Fruit fly (Drosophila melanogaster): Measurements from ENCODE around the gene CG7094.

The CG7094 gene

DNA sequence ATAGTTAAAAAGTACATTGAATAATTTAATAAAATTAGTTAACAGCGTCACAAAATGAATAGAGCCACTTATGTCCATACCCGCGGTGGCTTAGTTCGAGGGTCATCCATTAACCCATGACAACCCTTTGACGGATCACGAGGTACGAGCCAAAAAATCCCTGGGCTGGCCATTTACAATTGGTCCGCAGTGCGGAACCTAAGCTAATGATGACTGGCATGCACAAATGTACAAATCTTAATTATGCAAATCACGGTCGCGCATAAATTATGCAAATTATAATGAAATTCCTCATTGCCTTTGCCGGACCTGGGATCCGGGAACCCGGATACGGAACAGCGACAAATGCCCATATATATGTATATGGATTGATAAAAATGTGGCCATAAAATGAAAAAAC, 31.2 kb upstream of the CG7094 start:
- TF ChIP-seq CG15710 (tag; optimal IDR thresholded peaks at IDR 0.05) (no peak), Pif1B (GFP tag; optimal IDR thresholded peaks at IDR 0.05) (no peak), CG8301 (tag; optimal IDR thresholded peaks at IDR 0.05) (no peak), CG14655 (GFP tag; optimal IDR thresholded peaks at IDR 0.05) (no peak)

dm6 chr2L:17585000-17585399, 29.4 kb upstream of the CG7094 start:
- TF ChIP-seq CG17806 (tag; optimal IDR thresholded peaks at IDR 0.05): no peak
- no peak for TF ChIP-seq CG9948 (tag; optimal IDR thresholded peaks at IDR 0.05)
- TF ChIP-seq Ets98B (GFP tag; IDR thresholded peaks at IDR 0.05): no peak
- TF ChIP-seq D1 (tag; optimal IDR thresholded peaks at IDR 0.05): no peak

DNA sequence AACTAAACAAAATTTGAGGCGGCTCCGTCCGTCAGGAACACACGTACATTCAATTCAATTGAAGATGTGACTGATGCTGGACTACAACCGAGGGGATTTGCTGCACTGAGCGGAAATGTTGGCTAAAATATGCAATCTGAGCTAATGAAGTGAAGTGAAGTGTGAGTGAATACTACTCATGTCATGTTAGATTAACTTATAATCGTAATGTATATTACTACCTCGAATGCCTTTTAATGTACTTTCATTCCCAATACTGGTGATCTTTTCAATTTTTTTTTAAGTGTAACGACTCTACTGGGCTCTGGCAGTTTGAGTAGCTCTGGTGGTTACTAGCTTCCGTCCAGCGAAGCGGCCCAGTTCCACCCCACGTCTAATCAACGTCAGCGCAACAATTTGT, 27.4 kb upstream of the CG7094 start:
- TF ChIP-seq Snoo (tag; optimal IDR thresholded peaks at IDR 0.05): no peak
- TF ChIP-seq D1 (tag; optimal IDR thresholded peaks at IDR 0.05): no peak
- TF ChIP-seq CG34367 (tag; optimal IDR thresholded peaks at IDR 0.05): no peak
- TF ChIP-seq CG4496 (GFP tag; IDR thresholded peaks at IDR 0.05): no peak
- no peak for TF ChIP-seq EcR (GFP tag; optimal IDR thresholded peaks at IDR 0.05)
- no peak for TF ChIP-seq gl (tag; optimal IDR thresholded peaks at IDR 0.05)
- no peak for TF ChIP-seq CG8301 (tag; optimal IDR thresholded peaks at IDR 0.05)
- TF ChIP-seq Pif1A (GFP tag; optimal IDR thresholded peaks at IDR 0.05): no peak
- TF ChIP-seq CG15710 (tag; optimal IDR thresholded peaks at IDR 0.05): no peak
- TF ChIP-seq Pif1B (GFP tag; optimal IDR thresholded peaks at IDR 0.05): no peak
- TF ChIP-seq CG17806 (tag; optimal IDR thresholded peaks at IDR 0.05): no peak

DNA sequence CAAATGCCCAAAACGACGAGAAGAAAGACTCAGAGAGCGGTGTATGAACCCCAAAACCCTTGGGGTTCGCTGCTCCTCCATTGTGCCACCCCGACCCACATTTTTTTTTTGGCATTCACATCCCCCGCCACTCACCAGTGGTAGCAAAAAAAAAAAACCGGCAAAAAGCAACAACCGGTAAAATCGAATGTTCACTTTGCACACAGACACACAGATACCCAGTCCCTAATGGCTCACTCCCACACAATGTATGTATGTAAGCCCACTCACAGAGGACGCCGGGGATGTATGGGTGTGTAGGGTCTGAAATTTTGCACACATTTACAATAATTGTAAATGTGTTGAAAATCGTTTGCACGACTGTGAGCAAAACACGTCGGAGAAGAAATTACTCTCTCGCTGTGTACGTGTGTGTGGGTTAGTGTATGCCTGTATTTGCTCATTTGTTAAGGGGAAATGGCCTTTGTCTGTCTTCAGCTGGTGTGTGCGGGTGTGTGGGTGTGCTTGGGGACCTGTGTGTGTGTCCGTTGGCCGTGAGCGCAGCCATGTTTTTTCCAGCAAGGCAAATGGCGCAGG, 18.9 kb upstream of the CG7094 start:
- TF ChIP-seq CG9948 (tag; optimal IDR thresholded peaks at IDR 0.05): no peak
- no peak for TF ChIP-seq CG15710 (tag; optimal IDR thresholded peaks at IDR 0.05)
- TF ChIP-seq Snoo (tag; optimal IDR thresholded peaks at IDR 0.05): no peak
- no peak for TF ChIP-seq CG10348 (GFP tag; IDR thresholded peaks at IDR 0.05)
- TF ChIP-seq CG14655 (GFP tag; optimal IDR thresholded peaks at IDR 0.05): no peak
- TF ChIP-seq CG13204 (GFP tag; optimal IDR thresholded peaks at IDR 0.05): no peak
- no peak for TF ChIP-seq Pif1A (GFP tag; optimal IDR thresholded peaks at IDR 0.05)
- no peak for TF ChIP-seq rn (GFP tag; IDR thresholded peaks at IDR 0.05)
- no peak for TF ChIP-seq EcR (GFP tag; optimal IDR thresholded peaks at IDR 0.05)
- TF ChIP-seq gl (tag; optimal IDR thresholded peaks at IDR 0.05): no peak
- no peak for TF ChIP-seq Ets98B (GFP tag; IDR thresholded peaks at IDR 0.05)
- no peak for TF ChIP-seq CG32121 (GFP tag; IDR thresholded peaks at IDR 0.05)
- TF ChIP-seq CG34367 (tag; optimal IDR thresholded peaks at IDR 0.05): no peak
- TF ChIP-seq CG12605 (GFP tag; IDR thresholded peaks at IDR 0.05): no peak
- no peak for TF ChIP-seq CG8301 (tag; optimal IDR thresholded peaks at IDR 0.05)

DNA sequence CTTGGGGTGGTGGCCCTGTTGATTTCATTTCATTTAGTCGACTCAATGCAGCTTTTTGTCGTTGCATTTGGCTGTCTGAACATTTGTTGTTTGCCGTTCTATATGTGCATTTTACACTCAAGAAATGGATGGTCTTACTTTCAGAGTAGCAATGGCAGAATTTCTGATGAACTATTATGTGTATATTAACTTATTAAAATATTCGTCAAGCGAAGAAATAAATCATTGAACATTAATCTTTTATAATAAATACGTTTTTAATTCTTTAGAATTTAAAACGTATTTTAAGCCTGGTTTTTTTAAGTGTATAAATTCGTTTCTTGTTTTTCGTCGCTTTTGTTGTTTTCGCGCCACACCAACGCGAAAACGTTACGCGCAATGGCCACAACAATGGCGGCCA, 17.5 kb upstream of the CG7094 start:
- no peak for TF ChIP-seq CG17806 (tag; optimal IDR thresholded peaks at IDR 0.05)
- peak; percentile 40 for TF ChIP-seq CG8159 (tag; optimal IDR thresholded peaks at IDR 0.05)

DNA sequence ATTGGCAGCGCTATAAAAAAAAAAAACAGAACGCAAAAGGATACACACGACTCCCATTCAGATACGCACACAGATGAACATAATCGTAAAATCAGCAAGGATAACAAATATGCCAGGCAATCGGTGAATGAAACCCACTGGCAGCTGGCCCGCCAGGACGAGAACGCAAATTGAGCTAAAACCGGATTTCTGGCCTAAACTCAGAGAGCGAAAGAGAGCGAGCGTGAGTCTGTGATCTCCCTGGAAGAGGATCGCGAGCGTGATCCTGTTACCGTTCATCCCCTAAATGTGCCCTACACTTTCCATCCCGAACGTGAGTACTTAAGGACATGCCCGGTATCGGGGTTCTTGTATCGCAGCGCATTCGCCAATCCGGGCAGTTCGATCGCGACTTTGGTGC, 10.2 kb upstream of the CG7094 start:
- TF ChIP-seq D1 (tag; optimal IDR thresholded peaks at IDR 0.05) (no peak), CG12605 (GFP tag; IDR thresholded peaks at IDR 0.05) (no peak), Ets98B (GFP tag; IDR thresholded peaks at IDR 0.05) (no peak), CG9948 (tag; optimal IDR thresholded peaks at IDR 0.05) (no peak), CG4496 (GFP tag; IDR thresholded peaks at IDR 0.05) (no peak)

dm6 chr2L:17564682-17565081, 9.1 kb upstream of the CG7094 start:
- TF ChIP-seq CG10348 (GFP tag; IDR thresholded peaks at IDR 0.05) (no peak), CG13204 (GFP tag; optimal IDR thresholded peaks at IDR 0.05) (no peak), CG32121 (GFP tag; IDR thresholded peaks at IDR 0.05) (no peak), CG14655 (GFP tag; optimal IDR thresholded peaks at IDR 0.05) (no peak), CG9948 (tag; optimal IDR thresholded peaks at IDR 0.05) (no peak), CG8301 (tag; optimal IDR thresholded peaks at IDR 0.05) (no peak), CG34367 (tag; optimal IDR thresholded peaks at IDR 0.05) (no peak), fd96Ca (GFP tag; IDR thresholded peaks at IDR 0.05) (no peak), Snoo (tag; optimal IDR thresholded peaks at IDR 0.05) (no peak), CG17806 (tag; optimal IDR thresholded peaks at IDR 0.05) (no peak)

- TF ChIP-seq CG9948 (tag; optimal IDR thresholded peaks at IDR 0.05) (no peak), CG10348 (GFP tag; IDR thresholded peaks at IDR 0.05) (no peak), CG14655 (GFP tag; optimal IDR thresholded peaks at IDR 0.05) (no peak), EcR (GFP tag; optimal IDR thresholded peaks at IDR 0.05) (no peak), Ets98B (GFP tag; IDR thresholded peaks at IDR 0.05) (no peak), gl (tag; optimal IDR thresholded peaks at IDR 0.05) (no peak), CG12605 (GFP tag; IDR thresholded peaks at IDR 0.05) (no peak), CG15710 (tag; optimal IDR thresholded peaks at IDR 0.05) (no peak), CG32121 (GFP tag; IDR thresholded peaks at IDR 0.05) (no peak), CG4496 (GFP tag; IDR thresholded peaks at IDR 0.05) (no peak)
These were observed 6.3 kb upstream of the CG7094 start for dm6 chr2L:17561914-17562313.

Measured in whole organism, pupa.